Fruit fly (Drosophila melanogaster): ENCODE measurements around the gene FarO.

- TF ChIP-seq nerfin-1 (tag; optimal IDR thresholded peaks at IDR 0.05): no peak
- no peak for TF ChIP-seq CG17385 (GFP tag; optimal IDR thresholded peaks at IDR 0.05)
- no peak for TF ChIP-seq psq (GFP tag; optimal IDR thresholded peaks at IDR 0.05)
- no peak for TF ChIP-seq Sin3A (optimal IDR thresholded peaks at IDR 0.05)
- no peak for TF ChIP-seq CG4404 (GFP tag; IDR thresholded peaks at IDR 0.05)
- no peak for TF ChIP-seq cato (GFP tag; optimal IDR thresholded peaks at IDR 0.05; ENCODE audit: borderline replicate concordance)
- no peak for TF ChIP-seq CG18619 (GFP tag; optimal IDR thresholded peaks at IDR 0.05)
- no peak for TF ChIP-seq CG18476 (GFP tag; optimal IDR thresholded peaks at IDR 0.05)
- TF ChIP-seq fu2 (GFP tag; optimal IDR thresholded peaks at IDR 0.05): no peak
- no peak for TF ChIP-seq CG2199 (GFP tag; IDR thresholded peaks at IDR 0.05)
- no peak for TF ChIP-seq eyg (GFP tag; optimal IDR thresholded peaks at IDR 0.05)
- TF ChIP-seq ro (GFP tag; IDR thresholded peaks at IDR 0.05): no peak
These were observed 6.0 kb downstream of the FarO start for dm6 chrX:2197414-2198271.
